Worm (Caenorhabditis elegans): ENCODE measurements around the gene srz-102.

ce11 chrV:16640366-16640765 is 47.0 kb upstream of the srz-102 start:
- TF ChIP-seq fkh-10 (GFP tag; optimal IDR thresholded peaks at IDR 0.05) (no peak), jun-1 (tag; optimal IDR thresholded peaks at IDR 0.05) (no peak)
